ENCODE assay signal across 1 fruit fly cellular context in the genomic region with DNA sequence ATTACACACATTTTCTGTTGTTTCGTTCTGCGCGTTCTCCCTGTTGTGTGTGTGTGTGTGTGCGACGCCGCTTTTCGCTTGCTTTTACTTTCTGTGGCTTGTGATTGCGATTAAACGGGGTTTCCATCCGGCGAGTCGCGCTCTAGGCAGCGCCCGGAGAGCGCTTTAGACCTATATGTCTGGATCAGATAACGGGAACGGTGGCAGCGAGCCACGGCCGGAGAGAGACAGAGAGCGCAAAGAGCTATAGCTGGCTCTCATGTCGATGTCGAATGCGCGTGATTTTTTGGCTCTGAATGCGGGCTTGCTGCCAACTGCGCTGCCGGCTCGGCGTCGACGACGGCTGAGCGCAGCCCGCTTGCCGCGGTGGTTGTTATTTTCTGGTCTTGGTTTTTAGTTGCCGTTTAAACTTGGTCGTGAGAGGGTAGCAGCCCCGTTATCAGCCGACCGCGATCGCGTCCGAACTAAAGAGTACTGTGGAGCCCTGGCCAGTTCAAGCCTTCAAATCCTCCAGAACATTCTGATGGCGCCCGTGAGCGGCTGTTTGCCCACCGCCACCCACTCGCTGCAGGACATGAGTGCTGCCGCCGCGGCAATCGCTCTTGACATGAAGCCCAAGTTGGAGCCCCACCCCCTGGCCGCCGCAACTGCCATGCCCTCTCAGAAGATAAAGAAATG.
TF ChIP-seq lines count a peak whose summit lies in the region.

A gene (plus strand): TSS at position 394 of the 678 bp plus-strand sequence.

TF ChIP-seq in whole organism, embryonic, 481 proteins besides CTCF, POLR2A, EP300 and RAD21 (continued from another document):
- TF ChIP-seq CG4617 (GFP tag; optimal IDR thresholded peaks at IDR 0.05; lab: Kevin White, UChicago; ENCODE audit: borderline replicate concordance) (no peak), zfh1 (GFP tag; IDR thresholded peaks at IDR 0.05; lab: Robert Waterston, UW) (no peak), prd (optimal IDR thresholded peaks at IDR 0.05; lab: Kevin White, UChicago) (no peak), prd (GFP tag; IDR thresholded peaks at IDR 0.05; lab: Robert Waterston, UW) (0 out of 3 replicates have a peak, but pooled peaks have one; percentile 24), Dref (GFP tag; IDR thresholded peaks at IDR 0.05; lab: Robert Waterston, UW) (no peak), usp (GFP tag; optimal IDR thresholded peaks at IDR 0.05; lab: Kevin White, UChicago) (no peak), nom (GFP tag; optimal IDR thresholded peaks at IDR 0.05; lab: Kevin White, UChicago) (peak; percentile 1), toy (GFP tag; IDR thresholded peaks at IDR 0.05; lab: Robert Waterston, UW) (no peak), CG16813 (GFP tag; IDR thresholded peaks at IDR 0.05; lab: Robert Waterston, UW; ENCODE audit: partially characterized antibody) (0 out of 3 replicates have a peak, but pooled peaks have one; percentile 36), kni (GFP tag; optimal IDR thresholded peaks at IDR 0.05; lab: Kevin White, UChicago) (peak; percentile 82), CG10979 (tag; optimal IDR thresholded peaks at IDR 0.05; lab: Kevin White, UChicago) (no peak), CG10462 (GFP tag; optimal IDR thresholded peaks at IDR 0.05; lab: Kevin White, UChicago) (peak; percentile 20), sens (GFP tag; lab: Kevin White, UChicago) (peak; percentile 52), nerfin-1 (tag; optimal IDR thresholded peaks at IDR 0.05; lab: Kevin White, UChicago) (peak; percentile 28), CG34224 (GFP tag; IDR thresholded peaks at IDR 0.05; lab: Robert Waterston, UW; ENCODE audit: partially characterized antibody) (no peak), ewg (GFP tag; optimal IDR thresholded peaks at IDR 0.05; lab: Kevin White, UChicago) (peak; percentile 49), Blimp-1 (GFP tag; optimal IDR thresholded peaks at IDR 0.05; lab: Kevin White, UChicago) (peak; percentile 96), CG1233 (GFP tag; optimal IDR thresholded peaks at IDR 0.05; lab: Kevin White, UChicago) (no peak), D (optimal IDR thresholded peaks at IDR 0.05; lab: Kevin White, UChicago) (peak; percentile 2), D (GFP tag; optimal IDR thresholded peaks at IDR 0.05; lab: Kevin White, UChicago) (no peak), tll (GFP tag; optimal IDR thresholded peaks at IDR 0.05; lab: Kevin White, UChicago) (peak in 1 of 2 experiments; percentile 25), CG2199 (GFP tag; IDR thresholded peaks at IDR 0.05; lab: Robert Waterston, UW) (peak; percentile 92), rib (GFP tag; IDR thresholded peaks at IDR 0.05; lab: Robert Waterston, UW) (0 out of 2 replicates have a peak, but pooled peaks have one; percentile 46), Jarid2 (GFP tag; optimal IDR thresholded peaks at IDR 0.05; lab: Kevin White, UChicago) (peak; percentile 67), cg (GFP tag; optimal IDR thresholded peaks at IDR 0.05; lab: Kevin White, UChicago) (peak; percentile 81), CG6254 (GFP tag; optimal IDR thresholded peaks at IDR 0.05; lab: Kevin White, UChicago) (peak; percentile 24), CG15073 (GFP tag; optimal IDR thresholded peaks at IDR 0.05; lab: Kevin White, UChicago) (no peak), CG15479 (GFP tag; optimal IDR thresholded peaks at IDR 0.05; lab: Kevin White, UChicago) (peak; percentile 96), zen2 (GFP tag; IDR thresholded peaks at IDR 0.05; lab: Robert Waterston, UW; ENCODE audit: partially characterized antibody) (0 out of 3 replicates have a peak, but pooled peaks have one; percentile 42), Opbp (GFP tag; IDR thresholded peaks at IDR 0.05; lab: Robert Waterston, UW; ENCODE audit: partially characterized antibody) (peak; percentile 26; the same call in 1 of the 3 replicates), HmgD (GFP tag; optimal IDR thresholded peaks at IDR 0.05; lab: Kevin White, UChicago) (peak; percentile 12), CG3847 (GFP tag; IDR thresholded peaks at IDR 0.05; lab: Robert Waterston, UW) (no peak), twi (tag; optimal IDR thresholded peaks at IDR 0.05; lab: Kevin White, UChicago) (peak; percentile 55), Dbx (GFP tag; IDR thresholded peaks at IDR 0.05; lab: Robert Waterston, UW) (0 out of 3 replicates have a peak, but pooled peaks have one; percentile 21), CG8290 (GFP tag; optimal IDR thresholded peaks at IDR 0.05; lab: Kevin White, UChicago) (no peak), CG8290 (tag; optimal IDR thresholded peaks at IDR 0.05; lab: Kevin White, UChicago) (peak; percentile 6 to 15), odd (GFP tag; optimal IDR thresholded peaks at IDR 0.05; lab: Kevin White, UChicago) (peak; percentile 21), gcm (GFP tag; optimal IDR thresholded peaks at IDR 0.05; lab: Kevin White, UChicago) (peak; percentile 79), CG11696 (GFP tag; IDR thresholded peaks at IDR 0.05; lab: Robert Waterston, UW) (0 out of 2 replicates have a peak, but pooled peaks have one; percentile 15), ci (GFP tag; IDR thresholded peaks at IDR 0.05; lab: Robert Waterston, UW) (peak; percentile 38; the same call in 1 of the 3 replicates), CG4360 (GFP tag; IDR thresholded peaks at IDR 0.05; lab: Robert Waterston, UW) (peak; percentile 50; the same call in 1 of the 2 replicates), CG4707 (GFP tag; optimal IDR thresholded peaks at IDR 0.05; lab: Kevin White, UChicago) (no peak), grn (GFP tag; optimal IDR thresholded peaks at IDR 0.05; lab: Kevin White, UChicago) (peak; percentile 37), CG12769 (tag; optimal IDR thresholded peaks at IDR 0.05; lab: Kevin White, UChicago) (peak; percentile 81), Asciz (GFP tag; optimal IDR thresholded peaks at IDR 0.05; lab: Kevin White, UChicago) (no peak), tna (GFP tag; IDR thresholded peaks at IDR 0.05; lab: Robert Waterston, UW; ENCODE audit: partially characterized antibody) (0 out of 2 replicates have a peak, but pooled peaks have one; percentile 46), CG12155 (GFP tag; optimal IDR thresholded peaks at IDR 0.05; lab: Kevin White, UChicago) (no peak), CG2712 (tag; optimal IDR thresholded peaks at IDR 0.05; lab: Kevin White, UChicago) (no peak), esg (GFP tag; conservative IDR thresholded peaks at IDR 0.05; lab: Robert Waterston, UW) (no peak), tap (tag; optimal IDR thresholded peaks at IDR 0.05; lab: Kevin White, UChicago) (no peak), Ets65A (GFP tag; lab: Kevin White, UChicago) (peak; percentile 87), pros (GFP tag; optimal IDR thresholded peaks at IDR 0.05; lab: Kevin White, UChicago) (peak; percentile 95), Med (GFP tag; lab: Kevin White, UChicago) (peak; percentile 69), CG34376 (GFP tag; optimal IDR thresholded peaks at IDR 0.05; lab: Kevin White, UChicago) (peak; percentile 37), dysf (GFP tag; IDR thresholded peaks at IDR 0.05; lab: Robert Waterston, UW) (0 out of 3 replicates have a peak, but pooled peaks have one; percentile 28), Chrac-16 (GFP tag; optimal IDR thresholded peaks at IDR 0.05; lab: Kevin White, UChicago) (no peak), vnd (GFP tag; IDR thresholded peaks at IDR 0.05; lab: Robert Waterston, UW; ENCODE audit: partially characterized antibody) (no peak), CG5180 (GFP tag; optimal IDR thresholded peaks at IDR 0.05; lab: Kevin White, UChicago) (peak; percentile 16), CG10431 (GFP tag; optimal IDR thresholded peaks at IDR 0.05; lab: Kevin White, UChicago) (peak; percentile 30), Trl (optimal IDR thresholded peaks at IDR 0.05; lab: Kevin White, UChicago) (peak; percentile 60 to 86), Trl (GFP tag; optimal IDR thresholded peaks at IDR 0.05; lab: Kevin White, UChicago) (no peak), pfk (GFP tag; optimal IDR thresholded peaks at IDR 0.05; lab: Kevin White, UChicago) (peak; percentile 33), vvl (GFP tag; IDR thresholded peaks at IDR 0.05; lab: Robert Waterston, UW) (peak; percentile 24; the same call in 1 of the 2 replicates), chinmo (GFP tag; IDR thresholded peaks at IDR 0.05; lab: Robert Waterston, UW; ENCODE audit: partially characterized antibody) (0 out of 4 replicates have a peak, but pooled peaks have one; percentile 68), yki (optimal IDR thresholded peaks at IDR 0.05; lab: Kevin White, UChicago) (peak; percentile 73), H15 (GFP tag; IDR thresholded peaks at IDR 0.05; lab: Robert Waterston, UW) (no peak)
